Worm (Caenorhabditis elegans): ENCODE measurements around the gene F16B3.2.

The F16B3.2 gene

DNA sequence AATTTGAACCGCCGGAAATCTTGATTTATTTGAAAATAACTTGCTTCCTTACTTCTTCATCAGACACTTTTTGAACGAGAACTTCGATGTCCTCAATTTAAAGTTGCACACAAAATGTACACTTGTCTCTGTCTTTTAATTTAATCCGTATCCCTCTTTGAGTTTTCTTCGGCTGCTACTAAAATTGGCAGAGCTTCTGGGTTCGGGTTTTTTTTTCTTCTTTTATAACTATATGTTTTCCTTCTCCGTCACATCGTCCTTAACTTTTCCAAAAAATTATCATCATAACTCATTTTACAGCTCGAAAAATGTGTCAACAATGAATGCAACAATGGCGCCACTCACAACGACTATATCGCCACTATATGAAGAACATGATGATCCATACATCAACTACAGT, 36.9 kb downstream of the F16B3.2 start, which contains the start of gene glb-33:
glb-33 (plus strand) TSS at position 301 of the 400 bp plus-strand sequence.
- no peak for TF ChIP-seq madf-6 (GFP tag; IDR thresholded peaks at IDR 0.05)
- no peak for TF ChIP-seq B0336.3 (GFP tag; IDR thresholded peaks at IDR 0.05)
- no peak for TF ChIP-seq madf-8 (GFP tag; conservative IDR thresholded peaks at IDR 0.05)
- no peak for TF ChIP-seq K11D2.4 (GFP tag; IDR thresholded peaks at IDR 0.05)
- TF ChIP-seq F57C9.4 (tag; optimal IDR thresholded peaks at IDR 0.05) = no peak
- TF ChIP-seq K12H6.12 (tag; optimal IDR thresholded peaks at IDR 0.05) = no peak

DNA sequence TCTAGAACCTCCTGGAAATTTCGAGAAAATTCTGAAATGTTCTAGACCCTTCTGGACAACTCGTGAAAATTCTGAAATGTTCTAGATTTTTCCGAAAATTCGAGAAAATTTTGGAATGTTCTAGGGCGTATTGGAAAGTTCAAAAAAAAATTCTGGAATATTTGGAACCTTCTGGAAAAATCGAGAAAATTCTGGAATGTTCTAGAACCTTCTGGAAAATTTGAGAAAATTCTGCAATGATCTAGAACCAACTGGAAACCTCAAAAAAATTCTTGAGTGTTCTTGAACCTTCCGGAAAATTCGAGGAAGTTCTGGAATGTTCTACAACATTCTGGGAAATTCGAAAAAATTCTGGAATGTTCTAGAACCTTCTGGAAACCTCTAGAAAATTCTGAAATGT, 37.4 kb downstream of the F16B3.2 start:
- TF ChIP-seq zim-3 (tag; optimal IDR thresholded peaks at IDR 0.05) (no peak), hsf-1 (GFP tag; IDR thresholded peaks at IDR 0.05) (peak; percentile 90), hmg-1.2 (GFP tag; IDR thresholded peaks at IDR 0.05) (no peak), rpc-1 (optimal IDR thresholded peaks at IDR 0.05) (peak; percentile 38), rpc-1 (tag; optimal IDR thresholded peaks at IDR 0.05) (no peak), attf-3 (GFP tag; conservative IDR thresholded peaks at IDR 0.05) (no peak), dox-1 (GFP tag; IDR thresholded peaks at IDR 0.05) (0 out of 2 replicates have a peak, but pooled peaks have one; percentile 10), ceh-27 (GFP tag; optimal IDR thresholded peaks at IDR 0.05) (no peak)

ce11 chrV:1355297-1355696, 40.4 kb downstream of the F16B3.2 start:
- TF ChIP-seq hsf-1 (GFP tag; IDR thresholded peaks at IDR 0.05) (peak; percentile 96), ccch-3 (GFP tag; optimal IDR thresholded peaks at IDR 0.05) (no peak), D2030.7 (GFP tag; IDR thresholded peaks at IDR 0.05) (0 out of 2 replicates have a peak, but pooled peaks have one; percentile 19), xnd-1 (tag; optimal IDR thresholded peaks at IDR 0.05) (no peak), lir-1 (GFP tag; conservative IDR thresholded peaks at IDR 0.05) (no peak), tbx-9 (tag; optimal IDR thresholded peaks at IDR 0.05; ENCODE audit: borderline replicate concordance) (no peak), lin-35 (GFP tag; optimal IDR thresholded peaks at IDR 0.05) (no peak), madf-6 (GFP tag; IDR thresholded peaks at IDR 0.05) (0 out of 2 replicates have a peak, but pooled peaks have one; percentile 24), cebp-1 (GFP tag; IDR thresholded peaks at IDR 0.05) (no peak), cebp-1 (tag; optimal IDR thresholded peaks at IDR 0.05) (no peak), rpc-1 (optimal IDR thresholded peaks at IDR 0.05) (peak; percentile 41), rpc-1 (tag; optimal IDR thresholded peaks at IDR 0.05) (no peak), dox-1 (GFP tag; IDR thresholded peaks at IDR 0.05) (peak; percentile 63), ztf-6 (GFP tag; IDR thresholded peaks at IDR 0.05) (no peak), Y95B8A.8 (GFP tag; IDR thresholded peaks at IDR 0.05) (no peak)

ce11 chrV:1358051-1358450, 43.1 kb downstream of the F16B3.2 start, which contains the start of gene Y75B7AL.2:
Y75B7AL.2 (minus strand) TSS chrV:1358151.
- TF ChIP-seq repo-1 (tag; optimal IDR thresholded peaks at IDR 0.05) = no peak
- TF ChIP-seq bed-2 (GFP tag; IDR thresholded peaks at IDR 0.05) = no peak
- TF ChIP-seq lir-1 (GFP tag; conservative IDR thresholded peaks at IDR 0.05) = no peak
- TF ChIP-seq F10E7.11 (tag; optimal IDR thresholded peaks at IDR 0.05) = no peak
- TF ChIP-seq let-607 (tag; optimal IDR thresholded peaks at IDR 0.05) = no peak
- no peak for TF ChIP-seq dox-1 (GFP tag; IDR thresholded peaks at IDR 0.05)
- no peak for TF ChIP-seq ztf-25 (GFP tag; IDR thresholded peaks at IDR 0.05)
- TF ChIP-seq Y53F4B.3 (GFP tag; IDR thresholded peaks at IDR 0.05) = no peak

DNA sequence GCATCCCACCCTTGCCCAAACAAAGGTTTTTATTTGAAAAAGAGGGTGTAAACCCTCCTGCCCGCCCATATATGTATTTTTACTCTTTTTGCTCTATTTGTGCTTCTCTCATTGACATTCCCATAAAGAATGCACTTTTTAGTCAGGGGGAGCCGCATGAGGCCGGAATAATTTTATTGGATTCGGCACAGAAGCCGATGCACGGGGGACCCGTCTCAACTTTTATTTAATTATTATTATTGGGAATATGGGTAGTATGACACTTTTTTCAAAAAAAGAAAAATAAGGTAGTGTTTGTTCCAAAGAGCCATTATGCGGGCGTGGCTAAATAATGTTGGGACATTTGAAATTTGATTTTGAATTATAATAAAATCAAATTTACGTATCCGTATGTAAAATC, 47.1 kb downstream of the F16B3.2 start:
- TF ChIP-seq F23B12.7 (tag; optimal IDR thresholded peaks at IDR 0.05; ENCODE audit: insufficient read depth) = no peak
- no peak for TF ChIP-seq T26A5.8 (tag; optimal IDR thresholded peaks at IDR 0.05)
- TF ChIP-seq lin-26 (GFP tag; IDR thresholded peaks at IDR 0.05) = no peak
- TF ChIP-seq akir-1 (GFP tag; optimal IDR thresholded peaks at IDR 0.05) = no peak
- no peak for TF ChIP-seq rcor-1 (GFP tag; IDR thresholded peaks at IDR 0.05)
- no peak for TF ChIP-seq ccch-3 (GFP tag; optimal IDR thresholded peaks at IDR 0.05)
- TF ChIP-seq ztf-3 (GFP tag; optimal IDR thresholded peaks at IDR 0.05) = no peak
- no peak for TF ChIP-seq lag-1 (GFP tag; IDR thresholded peaks at IDR 0.05)
- TF ChIP-seq B0261.1 (tag; optimal IDR thresholded peaks at IDR 0.05) = no peak
- TF ChIP-seq nhr-27 (tag; optimal IDR thresholded peaks at IDR 0.05) = no peak
- no peak for TF ChIP-seq C17E4.6 (GFP tag; IDR thresholded peaks at IDR 0.05)
- no peak for TF ChIP-seq ets-4 (GFP tag; optimal IDR thresholded peaks at IDR 0.05)
- no peak for TF ChIP-seq ztf-26 (tag; optimal IDR thresholded peaks at IDR 0.05)
- TF ChIP-seq repo-1 (tag; optimal IDR thresholded peaks at IDR 0.05) = no peak
- TF ChIP-seq ekl-4 (GFP tag; IDR thresholded peaks at IDR 0.05) = no peak

All from whole organism, young adult.